Worm (Caenorhabditis elegans) whole organism, young adult: ENCODE data around the gene ssr-2.

Experiments
- athp-1 ChIP-seq: sonication (generic microtip); optimal IDR thresholded peaks from 2 replicates; lab custom pipeline; 2017; ENCODE audit warnings: mild to moderate bottlenecking, missing genetic modification characterization, missing compliant biosample characterization
- lin-35 ChIP-seq, 3 experiments: fragments of 150-350 bp in 2 of 3; sonication (generic microtip) in 1 of 3; optimal IDR thresholded peaks; 2 replicates each; lab custom pipeline; 2014 to 2018; ENCODE audit warnings: missing biosample characterization in 3 of 3, missing genetic modification characterization in 3 of 3, missing genetic modification reagents in 3 of 3
- madf-6 ChIP-seq: fragments of 200-800 bp; sonication (Bioruptor generic); IDR thresholded peaks from 2 replicates; pipeline ENCODE4 v1.3.6; 2022; ENCODE audit warnings: missing genetic modification reagents, missing genetic modification characterization, missing compliant biosample characterization
- tbx-9 ChIP-seq: sonication (generic microtip); optimal IDR thresholded peaks from 2 replicates; lab custom pipeline; 2016; ENCODE audit warnings: borderline replicate concordance, missing genetic modification characterization, inconsistent platforms, missing compliant biosample characterization

- TF ChIP-seq tbx-9 (tag; lab: Kevin White, UChicago) (no peak), athp-1 (tag; lab: Kevin White, UChicago) (no peak), madf-6 (GFP tag; lab: Robert Waterston, UW) (no peak), lin-35 (GFP tag; optimal IDR thresholded peaks at IDR 0.05; lab: Kevin White, UChicago) (no peak)
Observed at ce11 chrX:2873272-2873671, 45.7 kb upstream of the ssr-2 start.
